Fruit fly (Drosophila melanogaster): Measurements from ENCODE around the gene CG12268.

Gene CG12268

DNA sequence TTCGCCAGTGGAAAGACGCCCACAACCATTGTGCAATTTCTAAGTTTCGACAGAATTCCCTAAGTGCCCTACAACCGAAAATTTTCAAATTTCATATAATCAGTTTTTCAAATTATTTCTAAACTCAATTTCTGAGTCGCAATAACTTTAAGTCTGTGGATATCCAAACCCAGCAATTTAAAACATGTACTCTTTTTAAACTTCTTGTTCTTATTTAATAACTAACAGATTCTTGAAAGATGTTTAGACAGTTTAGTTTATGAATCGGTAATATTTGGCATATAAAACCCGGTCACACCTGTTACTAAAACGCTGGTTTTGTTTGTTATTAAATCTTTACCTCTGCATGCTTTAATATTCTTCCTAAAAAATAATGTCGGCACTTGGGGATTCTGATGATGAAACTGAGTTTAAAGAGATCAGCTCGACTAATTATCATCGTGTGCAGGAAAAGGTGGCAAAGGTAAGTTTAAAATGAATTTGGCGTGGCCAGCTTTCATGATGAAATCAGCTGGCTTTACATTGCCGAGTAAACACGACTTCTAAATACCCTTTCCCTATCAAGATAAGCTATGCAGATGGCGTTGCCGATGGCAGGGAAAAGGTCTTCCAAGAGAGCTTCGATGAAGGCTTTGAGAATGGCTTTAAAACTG is 19.1 kb downstream of the CG12268 start, which contains the start of the genes CG43998, CG43999 and CG31142:
TSS of gene CG43998 (minus strand) at position 51 of the 653 bp plus-strand sequence.
TSS of gene CG43999 (minus strand) at position 51 of the 653 bp plus-strand sequence.
TSS of gene CG31142 (plus strand) at position 294 of the 653 bp plus-strand sequence.
- no peak for TF ChIP-seq noc (tag; optimal IDR thresholded peaks at IDR 0.05)

- no peak for TF ChIP-seq noc (tag; optimal IDR thresholded peaks at IDR 0.05)
Measured at dm6 chr3R:23927429-23927828, 20.8 kb downstream of the CG12268 start, which contains the start of gene CG13601. TSS of gene CG13601 (minus strand) at chr3R:23927634.

- TF ChIP-seq noc (tag; optimal IDR thresholded peaks at IDR 0.05): no peak
Measured at dm6 chr3R:23924200-23924599, 24.0 kb downstream of the CG12268 start, which contains the start of gene Ndc1. TSS of gene Ndc1 (plus strand) at chr3R:23924399.

dm6 chr3R:23922502-23923350 is 25.5 kb downstream of the CG12268 start, which contains the start of the genes sba and CG31141:
TSS of gene sba (minus strand) at chr3R:23922973.
TSS of gene CG31141 (plus strand) at chr3R:23923300.
- TF ChIP-seq noc (tag; optimal IDR thresholded peaks at IDR 0.05): no peak

- peak; percentile 81 for TF ChIP-seq noc (tag; optimal IDR thresholded peaks at IDR 0.05)
Measured at dm6 chr3R:23921701-23922501, 26.3 kb downstream of the CG12268 start.

DNA sequence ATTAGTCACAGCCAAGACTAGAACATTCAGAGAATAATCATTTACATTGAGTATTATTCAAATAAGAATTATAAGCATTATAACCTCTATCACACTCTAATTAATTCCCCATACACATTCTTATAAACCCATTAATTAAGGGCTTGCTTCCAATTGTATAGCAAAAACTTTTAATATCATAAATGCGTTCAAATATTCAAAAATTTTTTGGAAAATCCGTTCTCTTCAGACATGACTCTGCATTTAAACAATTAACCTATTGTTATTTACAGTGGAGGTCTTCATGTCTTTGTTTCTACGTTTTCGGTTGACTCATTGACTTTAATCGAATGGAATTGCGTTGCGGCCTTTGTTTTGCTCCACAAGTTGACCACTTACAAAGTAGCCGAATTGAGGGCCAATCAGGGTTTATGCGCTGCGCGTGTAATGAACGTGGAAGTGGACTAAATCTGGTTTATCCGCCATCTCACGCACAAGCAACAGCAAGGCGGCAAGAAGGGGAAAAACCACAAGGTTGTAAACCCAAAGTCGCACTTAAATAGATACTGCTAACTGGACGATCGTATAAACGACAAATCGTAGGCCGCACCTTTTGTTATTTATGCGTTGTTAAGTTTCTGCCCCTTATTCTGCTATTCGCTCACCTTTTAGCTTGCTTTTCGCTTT is 27.2 kb downstream of the CG12268 start:
- TF ChIP-seq noc (tag; optimal IDR thresholded peaks at IDR 0.05): no peak

DNA sequence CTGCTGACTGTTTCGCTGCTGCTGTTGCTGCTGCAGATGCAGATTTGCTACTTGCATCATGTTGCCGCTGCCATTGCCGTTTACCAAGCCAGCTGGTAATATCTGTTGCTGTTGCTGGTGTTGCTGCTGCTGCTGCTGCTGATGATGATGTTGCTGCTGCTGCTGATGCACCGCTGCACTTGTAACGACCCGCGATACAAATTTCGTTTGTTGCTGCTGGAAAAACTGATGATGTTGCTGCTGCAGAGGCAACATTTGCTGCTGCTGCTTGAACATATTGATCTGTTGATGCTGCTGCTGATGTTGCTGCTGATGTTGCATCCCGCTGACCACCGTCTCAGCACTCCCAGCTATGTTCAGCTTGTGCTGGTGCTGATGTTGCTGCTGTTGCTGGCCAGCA is 27.8 kb downstream of the CG12268 start:
- TF ChIP-seq noc (tag; optimal IDR thresholded peaks at IDR 0.05): no peak

- TF ChIP-seq noc (tag; optimal IDR thresholded peaks at IDR 0.05): no peak
Measured at dm6 chr3R:23919366-23919765, 28.9 kb downstream of the CG12268 start.

dm6 chr3R:23915967-23916366 is 32.3 kb downstream of the CG12268 start:
- no peak for TF ChIP-seq noc (tag; optimal IDR thresholded peaks at IDR 0.05)

DNA sequence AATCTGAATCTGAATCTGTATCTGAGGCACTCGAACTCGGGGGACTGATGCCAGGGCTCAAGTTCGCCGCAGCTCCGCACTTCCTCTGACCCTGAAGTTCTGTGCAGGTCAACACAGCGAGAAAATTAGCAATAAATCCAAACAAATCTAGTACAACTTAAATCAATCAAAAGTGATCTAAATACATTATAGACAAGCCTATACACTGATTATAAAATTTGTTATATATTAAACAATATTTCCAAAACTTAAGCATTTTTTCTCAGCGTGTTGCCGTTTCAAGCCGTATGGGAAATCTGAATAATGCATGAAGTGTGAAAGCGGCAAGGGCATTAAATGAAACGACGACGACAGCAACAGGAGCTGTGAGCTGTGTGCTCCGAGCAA is 33.2 kb downstream of the CG12268 start:
- TF ChIP-seq noc (tag; optimal IDR thresholded peaks at IDR 0.05): peak; percentile 18

- no peak for TF ChIP-seq noc (tag; optimal IDR thresholded peaks at IDR 0.05)
Measured at dm6 chr3R:23914415-23915041, 33.7 kb downstream of the CG12268 start.

- no peak for TF ChIP-seq noc (tag; optimal IDR thresholded peaks at IDR 0.05)
Measured at dm6 chr3R:23912349-23912748, 35.9 kb downstream of the CG12268 start.

DNA sequence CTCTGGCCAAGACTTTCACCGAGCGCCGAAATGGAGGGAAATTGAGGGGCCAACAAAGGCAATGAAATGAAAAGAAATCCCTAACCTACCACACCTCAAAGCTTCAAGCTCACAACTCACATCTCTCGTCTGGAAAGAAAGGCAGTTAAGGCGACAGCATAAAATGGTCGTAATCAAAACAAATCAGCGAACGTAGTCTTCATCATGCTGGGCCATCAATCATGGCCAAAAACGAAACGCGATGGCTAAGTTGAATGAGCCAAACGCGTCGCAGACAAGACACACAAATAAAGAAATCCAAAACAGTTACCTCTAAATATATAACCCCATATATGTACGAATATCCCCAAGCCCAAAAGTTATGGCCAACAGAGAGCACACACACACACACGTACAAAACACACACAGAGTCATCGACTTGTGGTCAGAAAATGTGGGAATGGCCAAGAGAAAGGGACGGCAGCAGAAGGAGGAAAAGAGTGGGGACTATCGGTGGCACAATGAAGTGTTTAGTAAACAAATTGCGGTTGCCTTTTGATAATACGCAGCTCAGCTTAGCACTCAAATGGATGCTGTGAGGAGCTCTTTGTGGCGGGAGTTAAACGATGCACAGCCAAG is 37.0 kb downstream of the CG12268 start:
- no peak for TF ChIP-seq noc (tag; optimal IDR thresholded peaks at IDR 0.05)

dm6 chr3R:23910260-23910887 is 37.9 kb downstream of the CG12268 start:
- TF ChIP-seq noc (tag; optimal IDR thresholded peaks at IDR 0.05): no peak

Data from whole organism, larva.